Fruit fly (Drosophila melanogaster) whole organism, embryonic: ENCODE data around the gene CdGAPr.
A peak's percentile ranks its signal among the peaks of the same experiment; 100 is the strongest.

Experiments used
- Bgb ChIP-seq: fragments of 200-800 bp; sonication (Bioruptor generic); IDR thresholded peaks from 2 replicates; pipeline ENCODE4 v1.3.6; 2022; ENCODE audit warnings: missing biosample characterization, missing genetic modification characterization; ENCODE audit not compliant: partially characterized antibody
- CG11093 ChIP-seq: fragments of 200-800 bp; sonication (Bioruptor generic); IDR thresholded peaks from 3 replicates; pipeline ENCODE4 v1.3.6; 2022; ENCODE audit warnings: missing biosample characterization, missing genetic modification characterization
- CG15514 ChIP-seq: fragments of 200-800 bp; sonication (Bioruptor generic); optimal IDR thresholded peaks from 3 replicates; lab custom pipeline; 2017; ENCODE audit warnings: missing biosample characterization, missing genetic modification characterization, mild to moderate bottlenecking, moderate library complexity, missing genetic modification reagents
- CG31388 ChIP-seq: fragments of 200-800 bp; sonication (Bioruptor generic); optimal IDR thresholded peaks from 2 replicates; lab custom pipeline; 2016; ENCODE audit warnings: missing biosample characterization, missing genetic modification characterization
- CG8478 ChIP-seq: fragments of >200 bp; optimal IDR thresholded peaks from 2 replicates; lab custom pipeline; 2018
- CHES-1-like ChIP-seq: fragments of 200-800 bp; sonication (Bioruptor generic); optimal IDR thresholded peaks from 2 replicates; lab custom pipeline; 2016; ENCODE audit warnings: missing biosample characterization, missing genetic modification characterization
- Hr51 ChIP-seq, 2 experiments: fragments of 200-800 bp; sonication (Bioruptor generic); optimal IDR thresholded peaks; 2 replicates in 1 of 2; 3 replicates in 1 of 2; lab custom pipeline; 2016 to 2018; ENCODE audit warnings: missing biosample characterization in 2 of 2, missing genetic modification characterization in 2 of 2, mild to moderate bottlenecking in 1 of 2, moderate library complexity in 1 of 2
- ato ChIP-seq: fragments of 200-800 bp; sonication (Bioruptor generic); IDR thresholded peaks from 2 replicates; pipeline ENCODE4 v1.3.6; 2022; ENCODE audit warnings: missing biosample characterization, missing genetic modification characterization; ENCODE audit not compliant: partially characterized antibody
- insv ChIP-seq, 2 experiments: fragments of 200-800 bp; sonication (Bioruptor generic); optimal IDR thresholded peaks; 3 replicates each; lab custom pipeline; 2016 to 2018; ENCODE audit warnings: missing biosample characterization in 2 of 2, missing genetic modification characterization in 2 of 2
- knrl ChIP-seq: fragments of 200-800 bp; sonication (Bioruptor generic); IDR thresholded peaks from 3 replicates; pipeline ENCODE4 v1.3.6; 2022; ENCODE audit warnings: missing biosample characterization, missing genetic modification characterization; ENCODE audit not compliant: partially characterized antibody
- nmo ChIP-seq: fragments of 200-800 bp; sonication (Bioruptor generic); optimal IDR thresholded peaks from 2 replicates; lab custom pipeline; 2018; ENCODE audit warnings: missing biosample characterization, mild to moderate bottlenecking, missing genetic modification characterization, moderate library complexity
- trh ChIP-seq: fragments of 200-800 bp; sonication (Bioruptor generic); optimal IDR thresholded peaks from 2 replicates; lab custom pipeline; 2016; ENCODE audit warnings: missing biosample characterization, missing genetic modification characterization

The CdGAPr gene

dm6 chr2L:19735635-19736109 lies 56.0 kb downstream of the CdGAPr start, which contains the start of the genes CG10462 and Nf-YB (continued):
- TF ChIP-seq Hr51 (GFP tag; optimal IDR thresholded peaks at IDR 0.05; lab: Kevin White, UChicago) (no peak), CG8478 (lab: Kevin White, UChicago) (peak; percentile 8), CG11093 (no peak), trh (GFP tag; lab: Kevin White, UChicago) (no peak), CHES-1-like (GFP tag; lab: Kevin White, UChicago) (peak; percentile 46), ato (GFP tag; lab: Robert Waterston, UW) (peak; percentile 98), Bgb (peak; percentile 96), CG15514 (peak; percentile 73), CG31388 (no peak), nmo (GFP tag; lab: Kevin White, UChicago) (peak; percentile 35), knrl (GFP tag; lab: Robert Waterston, UW) (peak; percentile 85), insv (GFP tag; optimal IDR thresholded peaks at IDR 0.05; lab: Kevin White, UChicago) (peak in 1 of 2 experiments; percentile 50)
